Fruit fly (Drosophila melanogaster) Kc167 (cell line): Measurements from ENCODE around the gene CG10347.

ENCODE experiments used
- Myc ChIP-seq: fragments of >200 bp; optimal IDR thresholded peaks from 2 replicates; lab custom pipeline; 2017; ENCODE audit warnings: missing external identifiers
- Sin3A ChIP-seq: fragments of >200 bp; optimal IDR thresholded peaks from 2 replicates; lab custom pipeline; 2018; ENCODE audit warnings: missing external identifiers
- h ChIP-seq: fragments of >200 bp; optimal IDR thresholded peaks from 3 replicates; lab custom pipeline; 2018; ENCODE audit warnings: missing external identifiers
- insv ChIP-seq: fragments of >200 bp; optimal IDR thresholded peaks from 3 replicates; lab custom pipeline; 2018; ENCODE audit warnings: missing external identifiers
- psq ChIP-seq: fragments of >200 bp; optimal IDR thresholded peaks from 2 replicates; lab custom pipeline; 2017; ENCODE audit warnings: missing external identifiers
- ttk ChIP-seq: sonication (Bioruptor generic); optimal IDR thresholded peaks from 2 replicates; lab custom pipeline; 2017; ENCODE audit warnings: missing external identifiers

Gene CG10347

DNA sequence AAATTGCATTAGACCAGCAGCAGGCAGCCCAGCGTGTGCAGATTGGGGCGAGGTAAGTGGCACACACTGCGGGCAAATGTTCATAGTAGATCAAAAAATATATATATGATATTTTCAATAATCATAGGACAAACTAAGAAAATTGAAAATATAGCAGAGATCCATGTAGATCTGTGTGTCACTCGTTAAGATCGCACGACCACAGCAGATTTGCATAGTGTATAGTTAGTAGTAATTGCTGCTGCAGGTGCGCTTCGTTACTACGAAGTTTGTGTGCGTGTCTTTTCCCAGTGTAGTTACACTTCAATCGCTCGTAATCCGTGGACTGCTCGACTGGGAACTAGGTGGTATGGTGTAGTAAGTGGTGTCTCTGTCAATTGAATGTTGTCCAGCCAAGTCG is 22.4 kb upstream of the CG10347 start, which contains the start of gene CG10352:
Gene CG10352 (minus strand): TSS at position 4 of the 400 bp plus-strand sequence.
- TF ChIP-seq h (lab: Kevin White, UChicago): no peak
- no peak for TF ChIP-seq psq (lab: Kevin White, UChicago)
- TF ChIP-seq Myc: no peak
- TF ChIP-seq insv (lab: Kevin White, UChicago): no peak
- TF ChIP-seq Sin3A (lab: Kevin White, UChicago): no peak
- TF ChIP-seq ttk (lab: Kevin White, UChicago): no peak

dm6 chrX:11875146-11875830 is 20.6 kb upstream of the CG10347 start:
- TF ChIP-seq insv (lab: Kevin White, UChicago) (no peak), psq (lab: Kevin White, UChicago) (no peak), h (lab: Kevin White, UChicago) (no peak), ttk (lab: Kevin White, UChicago) (no peak), Sin3A (lab: Kevin White, UChicago) (no peak), Myc (no peak)

DNA sequence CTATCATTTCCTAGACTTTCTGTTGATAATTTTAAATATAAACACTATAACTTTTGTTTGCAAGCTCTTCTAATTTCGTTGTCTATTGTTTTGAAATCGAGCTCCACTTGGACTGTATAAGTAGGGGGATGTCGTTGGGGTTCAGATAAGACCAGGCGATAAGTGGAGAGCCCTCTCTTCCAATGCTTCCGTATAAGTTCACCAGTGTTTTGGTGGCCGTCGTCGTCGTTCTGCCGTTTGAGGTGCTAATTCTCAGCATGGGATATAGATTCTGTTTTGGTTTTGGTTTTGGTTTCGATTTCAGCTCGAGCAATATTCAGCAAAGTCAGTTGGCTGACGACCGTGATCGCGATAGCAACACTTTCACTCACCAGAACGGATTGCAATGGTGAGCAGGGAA is 18.4 kb upstream of the CG10347 start, which contains the start of gene CG15739:
Gene CG15739 (plus strand): TSS at position 204 of the 400 bp plus-strand sequence.
- TF ChIP-seq Sin3A (lab: Kevin White, UChicago): no peak
- no peak for TF ChIP-seq insv (lab: Kevin White, UChicago)
- no peak for TF ChIP-seq ttk (lab: Kevin White, UChicago)
- TF ChIP-seq Myc: no peak
- no peak for TF ChIP-seq psq (lab: Kevin White, UChicago)
- no peak for TF ChIP-seq h (lab: Kevin White, UChicago)

DNA sequence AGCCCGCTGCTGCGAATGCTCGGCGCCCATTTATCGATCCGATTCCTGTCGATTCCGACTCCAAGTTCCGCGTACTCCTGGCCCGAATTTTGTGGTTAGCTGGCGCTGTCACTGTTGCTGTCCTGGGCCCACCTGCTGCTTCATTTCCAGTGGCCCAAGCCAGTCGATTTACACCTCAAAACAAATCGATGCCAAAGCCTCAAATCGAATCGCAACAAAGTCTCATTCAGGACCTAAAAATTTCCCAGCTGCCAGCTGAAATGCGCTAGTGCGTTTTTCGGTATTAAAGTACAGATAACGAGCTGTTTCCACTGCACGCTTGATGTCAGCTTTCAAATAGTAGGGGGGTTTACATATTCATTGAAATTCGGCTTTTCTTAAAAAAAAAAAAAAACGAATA is 17.8 kb upstream of the CG10347 start, which contains the start of gene BORCS5:
Gene BORCS5 (minus strand): TSS at position 263 of the 400 bp plus-strand sequence.
- no peak for TF ChIP-seq Myc
- TF ChIP-seq h (lab: Kevin White, UChicago): no peak
- TF ChIP-seq psq (lab: Kevin White, UChicago): no peak
- no peak for TF ChIP-seq ttk (lab: Kevin White, UChicago)
- no peak for TF ChIP-seq insv (lab: Kevin White, UChicago)
- TF ChIP-seq Sin3A (lab: Kevin White, UChicago): no peak

DNA sequence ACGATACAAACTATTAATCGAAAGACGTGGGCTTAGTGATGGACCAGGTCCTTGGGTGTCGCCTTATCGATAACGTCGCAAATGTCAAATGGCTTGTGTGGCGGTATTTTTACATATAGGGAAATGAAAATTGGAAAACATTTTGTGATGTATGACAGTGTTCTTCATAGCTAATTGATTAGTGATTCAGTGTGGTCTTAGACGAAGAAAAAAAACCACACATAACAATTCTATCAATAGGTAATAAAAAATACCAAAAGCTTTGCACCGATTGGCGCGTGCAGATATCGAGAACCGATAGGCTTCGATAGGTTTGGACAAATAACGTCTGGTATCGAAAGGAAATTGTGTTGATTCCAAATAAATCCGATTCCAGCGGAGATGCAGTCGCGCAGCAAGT is 14.1 kb upstream of the CG10347 start, which contains the start of the genes Nrd1 and CG1847:
Gene Nrd1 (minus strand): TSS at position 28 of the 400 bp plus-strand sequence.
Gene CG1847 (plus strand): TSS at position 305 of the 400 bp plus-strand sequence.
- TF ChIP-seq ttk (lab: Kevin White, UChicago) (no peak), insv (lab: Kevin White, UChicago) (no peak), Myc (no peak), psq (lab: Kevin White, UChicago) (no peak), h (lab: Kevin White, UChicago) (no peak), Sin3A (lab: Kevin White, UChicago) (no peak)

- TF ChIP-seq Sin3A (lab: Kevin White, UChicago): no peak
- no peak for TF ChIP-seq Myc
Observed at dm6 chrX:11858439-11858813, 3.7 kb upstream of the CG10347 start.

DNA sequence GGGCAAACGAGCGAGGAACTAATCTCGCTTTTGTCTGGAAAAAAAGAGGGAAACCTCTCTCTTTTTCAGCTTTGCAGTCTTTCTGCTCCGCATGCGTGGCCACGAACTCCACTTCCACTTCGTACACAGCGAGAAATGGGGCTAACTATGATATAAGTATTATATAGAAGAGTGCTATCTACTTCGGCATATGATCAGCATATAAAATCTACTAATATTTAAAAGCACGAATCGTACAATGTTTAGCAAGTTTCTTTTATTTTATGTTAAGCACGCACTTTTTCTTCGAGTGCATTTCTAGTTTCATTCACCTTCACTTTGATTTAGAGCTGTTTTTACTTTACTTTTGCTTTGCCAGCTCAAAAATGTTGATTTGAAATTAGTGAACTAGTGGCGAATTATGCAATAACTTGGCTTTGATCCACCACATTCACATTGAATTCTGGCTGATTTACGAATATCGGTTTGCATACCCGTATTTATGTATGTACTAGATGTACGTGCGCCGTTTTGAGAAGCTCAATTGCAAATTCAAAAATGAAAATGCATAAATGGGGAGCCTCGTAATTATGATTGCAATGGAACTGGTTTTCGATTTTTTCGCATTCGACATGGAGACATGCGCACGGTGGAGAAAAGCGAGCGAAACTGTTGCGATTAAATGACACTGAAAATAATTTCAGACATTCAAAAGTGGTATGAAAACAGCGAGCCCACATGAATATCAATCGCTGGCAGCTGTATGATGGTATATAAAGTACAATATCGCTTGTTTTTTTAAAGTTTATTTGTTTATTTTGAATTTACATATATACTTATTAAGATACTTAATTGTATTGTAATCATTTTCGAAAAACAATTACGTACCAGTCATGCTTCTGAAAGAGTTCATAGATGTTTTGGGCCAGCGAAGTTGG is 3.0 kb upstream of the CG10347 start:
- TF ChIP-seq ttk (lab: Kevin White, UChicago) (no peak), psq (lab: Kevin White, UChicago) (no peak), Sin3A (lab: Kevin White, UChicago) (no peak), insv (lab: Kevin White, UChicago) (no peak), Myc (no peak), h (lab: Kevin White, UChicago) (no peak)

- TF ChIP-seq Sin3A (lab: Kevin White, UChicago) (no peak), h (lab: Kevin White, UChicago) (no peak), insv (lab: Kevin White, UChicago) (no peak), Myc (no peak), ttk (lab: Kevin White, UChicago) (no peak), psq (lab: Kevin White, UChicago) (no peak)
Observed at dm6 chrX:11856867-11857266, 2.1 kb upstream of the CG10347 start.

- no peak for TF ChIP-seq ttk (lab: Kevin White, UChicago)
- TF ChIP-seq psq (lab: Kevin White, UChicago): no peak
- TF ChIP-seq Sin3A (lab: Kevin White, UChicago): no peak
- no peak for TF ChIP-seq Myc
- no peak for TF ChIP-seq h (lab: Kevin White, UChicago)
- no peak for TF ChIP-seq insv (lab: Kevin White, UChicago)
Observed at dm6 chrX:11855950-11856349, 1.2 kb upstream of the CG10347 start.

DNA sequence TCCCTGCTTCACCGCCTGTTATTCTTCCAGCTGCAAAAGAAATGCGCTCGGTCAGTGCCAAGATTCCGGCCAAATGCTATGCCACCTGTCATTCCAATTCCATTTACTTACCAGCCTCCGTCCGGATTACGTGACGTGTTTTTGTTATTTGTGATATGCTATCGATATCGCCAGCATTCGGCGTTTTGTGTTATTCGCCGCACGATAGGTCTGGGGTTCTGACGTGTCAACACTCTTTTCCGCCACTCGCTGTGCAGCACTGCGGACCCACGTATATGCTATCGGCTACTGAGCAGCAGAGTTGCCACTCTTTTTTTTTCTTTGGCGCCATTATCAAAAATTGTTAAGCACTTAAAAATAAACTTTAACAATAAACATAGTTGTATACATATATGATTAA is 2.4 kb downstream of the CG10347 start, which contains the start of gene p24-1:
Gene p24-1 (minus strand): TSS at position 221 of the 400 bp plus-strand sequence.
- TF ChIP-seq insv (lab: Kevin White, UChicago) (no peak), ttk (lab: Kevin White, UChicago) (no peak), psq (lab: Kevin White, UChicago) (no peak), h (lab: Kevin White, UChicago) (no peak), Sin3A (lab: Kevin White, UChicago) (no peak), Myc (no peak)

DNA sequence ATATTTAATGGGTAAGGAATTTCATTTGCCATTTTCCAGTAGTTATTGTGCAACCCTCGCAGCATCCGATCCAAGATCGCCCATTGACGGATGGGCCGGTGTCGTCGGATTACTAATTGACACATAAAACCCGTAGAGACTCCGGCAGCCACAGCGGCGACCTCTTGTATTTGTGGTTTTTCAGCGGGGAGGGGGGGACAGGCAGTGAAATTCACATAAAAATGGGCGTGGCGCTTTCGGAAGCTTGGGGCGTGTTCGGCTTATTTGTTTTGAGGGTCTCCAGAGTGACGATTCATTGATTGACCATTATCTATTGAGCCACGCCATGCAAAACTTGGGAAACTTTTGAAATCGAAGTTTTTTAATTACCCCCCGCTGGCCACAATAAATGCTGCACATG is 5.5 kb downstream of the CG10347 start:
- TF ChIP-seq Myc (no peak), ttk (lab: Kevin White, UChicago) (no peak)
